Worm (Caenorhabditis elegans): Measurements from ENCODE around the gene xtr-1.
A peak's percentile ranks its signal among the peaks of the same experiment; 100 is the strongest.

The xtr-1 gene

DNA sequence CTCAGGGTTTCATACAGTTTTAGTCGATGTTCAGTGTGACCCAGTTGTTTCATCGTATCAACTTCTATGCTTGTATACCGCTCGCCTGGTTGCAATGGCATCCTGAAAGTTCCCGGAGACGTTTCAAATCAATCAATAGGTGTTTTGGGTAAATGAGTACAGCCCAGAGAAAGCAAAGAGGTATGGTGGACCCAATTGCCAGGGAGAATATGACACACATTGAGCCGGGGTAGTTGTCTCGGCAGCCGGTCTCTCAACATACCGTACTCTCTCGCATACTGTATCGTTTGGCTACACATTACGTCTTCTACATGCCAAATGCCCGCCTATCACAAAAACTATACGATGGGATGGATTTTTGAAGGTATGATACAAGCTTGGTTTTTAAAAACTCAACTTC lies 45.4 kb downstream of the xtr-1 start, which contains the start of gene Y62H9A.9:
Y62H9A.9 (minus strand) TSS at position 101 of the 400 bp plus-strand sequence.
- no peak for TF ChIP-seq ceh-31 (tag; optimal IDR thresholded peaks at IDR 0.05)
- TF ChIP-seq syd-9 (tag; optimal IDR thresholded peaks at IDR 0.05) = no peak
- no peak for TF ChIP-seq elt-2 (tag; optimal IDR thresholded peaks at IDR 0.05)
- no peak for TF ChIP-seq eyg-1 (tag; optimal IDR thresholded peaks at IDR 0.05)
- no peak for TF ChIP-seq sox-4 (tag; optimal IDR thresholded peaks at IDR 0.05)
- no peak for TF ChIP-seq unc-3 (GFP tag; conservative IDR thresholded peaks at IDR 0.05)
- no peak for TF ChIP-seq unc-3 (tag; optimal IDR thresholded peaks at IDR 0.05)
- TF ChIP-seq ceh-6 (GFP tag; optimal IDR thresholded peaks at IDR 0.05) = no peak
- no peak for TF ChIP-seq zip-5 (tag; optimal IDR thresholded peaks at IDR 0.05)
- no peak for TF ChIP-seq ceh-9 (tag; optimal IDR thresholded peaks at IDR 0.05)
- TF ChIP-seq ceh-24 (tag; optimal IDR thresholded peaks at IDR 0.05) = no peak

ce11 chrX:11899031-11899430 lies 46.4 kb downstream of the xtr-1 start:
- TF ChIP-seq fax-1 (tag; optimal IDR thresholded peaks at IDR 0.05) (no peak), C08G9.2 (tag; optimal IDR thresholded peaks at IDR 0.05) (no peak), unc-42 (tag; optimal IDR thresholded peaks at IDR 0.05) (peak; percentile 28), elt-4 (tag; optimal IDR thresholded peaks at IDR 0.05) (no peak), sdc-2 (tag; optimal IDR thresholded peaks at IDR 0.05) (peak; percentile 97), npax-4 (tag; optimal IDR thresholded peaks at IDR 0.05) (no peak), ceh-31 (tag; optimal IDR thresholded peaks at IDR 0.05) (peak; percentile 46), pqm-1 (tag; optimal IDR thresholded peaks at IDR 0.05) (no peak), K02D7.2 (tag; optimal IDR thresholded peaks at IDR 0.05) (no peak)

DNA sequence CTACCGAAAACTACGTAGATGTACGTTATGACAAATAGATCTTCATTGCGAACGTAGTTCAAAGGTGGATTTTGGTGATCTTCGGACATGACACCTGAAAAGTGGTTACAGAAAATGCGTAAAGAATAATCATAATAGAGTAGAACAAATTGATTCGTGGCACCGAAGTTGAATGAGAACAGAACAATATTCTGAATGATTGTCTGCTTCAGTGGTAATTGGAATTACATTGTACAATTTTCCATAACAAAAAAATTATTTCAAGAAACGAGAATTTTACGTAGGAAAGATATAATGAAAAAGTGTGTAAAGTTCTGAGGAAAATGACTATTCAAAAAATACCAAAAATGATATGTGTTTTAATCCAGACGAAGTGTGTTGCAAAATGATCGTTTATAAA lies 50.1 kb downstream of the xtr-1 start, which contains the start of gene Y62H9A.10:
Y62H9A.10 (minus strand) TSS at position 101 of the 400 bp plus-strand sequence.
- TF ChIP-seq ceh-48 (tag; optimal IDR thresholded peaks at IDR 0.05) (no peak), ets-4 (tag; optimal IDR thresholded peaks at IDR 0.05) (no peak), ceh-19 (GFP tag; optimal IDR thresholded peaks at IDR 0.05) (no peak), sox-4 (tag; optimal IDR thresholded peaks at IDR 0.05) (no peak), pros-1 (tag; optimal IDR thresholded peaks at IDR 0.05) (no peak), ahr-1 (tag; optimal IDR thresholded peaks at IDR 0.05) (no peak), dve-1 (tag; optimal IDR thresholded peaks at IDR 0.05) (no peak), pqm-1 (tag; optimal IDR thresholded peaks at IDR 0.05) (no peak), ztf-16 (tag; optimal IDR thresholded peaks at IDR 0.05) (no peak), eyg-1 (tag; optimal IDR thresholded peaks at IDR 0.05) (no peak), mec-3 (tag; optimal IDR thresholded peaks at IDR 0.05; ENCODE audit: borderline replicate concordance) (no peak), elt-2 (tag; optimal IDR thresholded peaks at IDR 0.05) (no peak), ceh-2 (tag; optimal IDR thresholded peaks at IDR 0.05) (no peak)
